Fruit fly (Drosophila melanogaster) whole organism, embryonic: ENCODE measurements around the gene CG4597.

ENCODE experiments used
- Atf3 ChIP-seq: fragments of 200-800 bp; sonication (Bioruptor generic); optimal IDR thresholded peaks from 3 replicates; lab custom pipeline; 2016; ENCODE audit warnings: missing biosample characterization, missing genetic modification characterization
- BEAF-32 ChIP-seq: fragments of 200-800 bp; sonication (Bioruptor generic); optimal IDR thresholded peaks from 3 replicates; lab custom pipeline; 2017; ENCODE audit warnings: missing biosample characterization, missing genetic modification characterization, mild to moderate bottlenecking, moderate library complexity, missing genetic modification reagents
- Bdp1 ChIP-seq: fragments of 200-800 bp; sonication (Bioruptor generic); optimal IDR thresholded peaks from 3 replicates; lab custom pipeline; 2016; ENCODE audit warnings: missing biosample characterization, missing genetic modification characterization
- CG11093 ChIP-seq: fragments of 200-800 bp; sonication (Bioruptor generic); IDR thresholded peaks from 3 replicates; pipeline ENCODE4 v1.3.6; 2022; ENCODE audit warnings: missing biosample characterization, missing genetic modification characterization
- CG1233 ChIP-seq: fragments of 200-800 bp; sonication (Bioruptor generic); optimal IDR thresholded peaks from 4 replicates; lab custom pipeline; 2018; ENCODE audit warnings: missing biosample characterization, mild to moderate bottlenecking, missing genetic modification characterization
- CG12942 ChIP-seq: fragments of 200-800 bp; sonication (Bioruptor generic); optimal IDR thresholded peaks from 3 replicates; lab custom pipeline; 2016; ENCODE audit warnings: missing biosample characterization, missing genetic modification characterization
- CG14441 ChIP-seq: fragments of 200-800 bp; sonication (Bioruptor generic); IDR thresholded peaks from 2 replicates; pipeline ENCODE4 v1.3.6; 2022; ENCODE audit warnings: missing biosample characterization, missing genetic modification characterization
- CG15696 ChIP-seq: fragments of 200-800 bp; sonication (Bioruptor generic); optimal IDR thresholded peaks from 2 replicates; lab custom pipeline; 2019; ENCODE audit warnings: missing biosample characterization, mild to moderate bottlenecking, missing genetic modification characterization, moderate library complexity
- CG1647 ChIP-seq: fragments of 200-800 bp; sonication (Bioruptor generic); optimal IDR thresholded peaks from 3 replicates; lab custom pipeline; 2016; ENCODE audit warnings: missing biosample characterization, missing genetic modification characterization
- CG17612 ChIP-seq: fragments of 200-800 bp; sonication (Bioruptor generic); IDR thresholded peaks from 2 replicates; pipeline ENCODE4 v1.3.6; 2022; ENCODE audit warnings: missing biosample characterization, missing genetic modification characterization
- CG18619 ChIP-seq: fragments of 200-800 bp; sonication (Bioruptor generic); optimal IDR thresholded peaks from 3 replicates; lab custom pipeline; 2017; ENCODE audit warnings: missing biosample characterization, mild to moderate bottlenecking, missing genetic modification characterization
- CG2120 ChIP-seq: fragments of 200-800 bp; sonication (Bioruptor generic); optimal IDR thresholded peaks from 3 replicates; lab custom pipeline; 2016; ENCODE audit warnings: missing biosample characterization, missing genetic modification characterization
- CG3281 ChIP-seq: fragments of 200-800 bp; sonication (Bioruptor generic); optimal IDR thresholded peaks from 3 replicates; lab custom pipeline; 2017; ENCODE audit warnings: missing biosample characterization, mild to moderate bottlenecking, missing genetic modification characterization
- CG6254 ChIP-seq: fragments of 200-800 bp; sonication (Bioruptor generic); optimal IDR thresholded peaks from 3 replicates; lab custom pipeline; 2017; ENCODE audit warnings: mild to moderate bottlenecking, missing biosample characterization, missing genetic modification reagents, missing genetic modification characterization
- CG6689 ChIP-seq: fragments of 200-800 bp; sonication (Bioruptor generic); IDR thresholded peaks from 2 replicates; pipeline ENCODE4 v1.3.6; 2022; ENCODE audit warnings: missing biosample characterization, missing genetic modification characterization
- CG6854 ChIP-seq: fragments of 200-800 bp; sonication (Bioruptor generic); optimal IDR thresholded peaks from 3 replicates; lab custom pipeline; 2017; ENCODE audit warnings: missing biosample characterization, mild to moderate bottlenecking, missing genetic modification characterization
- CG8924 ChIP-seq: fragments of 200-800 bp; optimal IDR thresholded peaks from 3 replicates; lab custom pipeline; 2019; ENCODE audit warnings: missing biosample characterization, mild to moderate bottlenecking, missing genetic modification characterization, moderate library complexity
- CG8944 ChIP-seq: fragments of 200-800 bp; sonication (Bioruptor generic); optimal IDR thresholded peaks from 3 replicates; lab custom pipeline; 2016; ENCODE audit warnings: missing biosample characterization, missing genetic modification characterization
- CG9727 ChIP-seq: fragments of 200-800 bp; sonication (Bioruptor generic); optimal IDR thresholded peaks from 3 replicates; lab custom pipeline; 2017; ENCODE audit warnings: missing biosample characterization, mild to moderate bottlenecking, missing genetic modification characterization
- Camta ChIP-seq: fragments of 200-800 bp; sonication (Bioruptor generic); optimal IDR thresholded peaks from 2 replicates; lab custom pipeline; 2016; ENCODE audit warnings: missing biosample characterization, missing genetic modification characterization
- Dbx ChIP-seq: fragments of 200-800 bp; sonication (Bioruptor generic); IDR thresholded peaks from 3 replicates; pipeline ENCODE4 v1.3.6; 2022; ENCODE audit warnings: missing biosample characterization, missing genetic modification characterization
- Doc3 ChIP-seq: fragments of 200-800 bp; sonication (Bioruptor generic); IDR thresholded peaks from 3 replicates; pipeline ENCODE4 v1.3.6; 2022; ENCODE audit warnings: missing biosample characterization, missing genetic modification characterization; ENCODE audit not compliant: partially characterized antibody
- Gug ChIP-seq: fragments of 200-800 bp; sonication (Bioruptor generic); IDR thresholded peaks from 4 replicates; pipeline ENCODE4 v1.3.6; 2022; ENCODE audit warnings: missing biosample characterization, missing genetic modification characterization
- HmgZ ChIP-seq: fragments of 200-800 bp; sonication (Bioruptor generic); optimal IDR thresholded peaks from 2 replicates; lab custom pipeline; 2018; ENCODE audit warnings: missing biosample characterization, mild to moderate bottlenecking, missing genetic modification characterization
- Hr39 ChIP-seq: fragments of >200 bp; optimal IDR thresholded peaks from 2 replicates; lab custom pipeline; 2017
- PHDP ChIP-seq: fragments of 200-800 bp; sonication (Bioruptor generic); optimal IDR thresholded peaks from 3 replicates; lab custom pipeline; 2018; ENCODE audit warnings: missing biosample characterization, mild to moderate bottlenecking, missing genetic modification characterization, moderate library complexity
- Rfx ChIP-seq: fragments of 200-800 bp; sonication (Bioruptor generic); IDR thresholded peaks from 2 replicates; pipeline ENCODE4 v1.3.6; 2022; ENCODE audit warnings: missing biosample characterization, missing genetic modification characterization
- Tbp ChIP-seq: fragments of >200 bp; optimal IDR thresholded peaks from 2 replicates; lab custom pipeline; 2018; ENCODE audit warnings: missing biosample characterization, missing genetic modification characterization
- Usf ChIP-seq: fragments of 200-800 bp; sonication (Bioruptor generic); optimal IDR thresholded peaks from 2 replicates; lab custom pipeline; 2017; ENCODE audit warnings: missing genotype, missing biosample characterization, missing genetic modification characterization
- ase ChIP-seq: fragments of 200-800 bp; sonication (Bioruptor generic); IDR thresholded peaks from 3 replicates; pipeline ENCODE4 v1.3.6; 2022; ENCODE audit warnings: missing biosample characterization, missing genetic modification characterization
- bsh ChIP-seq, 2 experiments: fragments of 200-800 bp; sonication (Bioruptor generic); optimal IDR thresholded peaks; 2 replicates each; lab custom pipeline; 2017 to 2018; ENCODE audit warnings: mild to moderate bottlenecking in 2 of 2, missing biosample characterization in 2 of 2, missing genetic modification characterization in 2 of 2, moderate library complexity in 1 of 2
- chn ChIP-seq: fragments of 200-800 bp; sonication (Bioruptor generic); optimal IDR thresholded peaks from 2 replicates; lab custom pipeline; 2016; ENCODE audit warnings: missing biosample characterization, missing genetic modification characterization
- crc ChIP-seq: fragments of 200-800 bp; sonication (Bioruptor generic); optimal IDR thresholded peaks from 2 replicates; lab custom pipeline; 2016; ENCODE audit warnings: missing biosample characterization, missing genetic modification characterization
- croc ChIP-seq: fragments of 200-800 bp; sonication (Bioruptor generic); conservative IDR thresholded peaks from 3 replicates; pipeline ENCODE4 v1.3.6; 2022; ENCODE audit warnings: missing biosample characterization, missing genetic modification characterization
- gsb ChIP-seq: fragments of 200-800 bp; sonication (Bioruptor generic); IDR thresholded peaks from 2 replicates; pipeline ENCODE4 v1.3.6; 2022; ENCODE audit warnings: missing biosample characterization, missing genetic modification characterization
- hbn ChIP-seq: fragments of 200-800 bp; sonication (Bioruptor generic); IDR thresholded peaks from 2 replicates; pipeline ENCODE4 v1.3.6; 2022; ENCODE audit warnings: missing biosample characterization, missing genetic modification characterization; ENCODE audit not compliant: partially characterized antibody
- hth ChIP-seq: fragments of >200 bp; optimal IDR thresholded peaks from 2 replicates; lab custom pipeline; 2017; ENCODE audit warnings: inconsistent platforms
- insv ChIP-seq, 2 experiments: fragments of 200-800 bp; sonication (Bioruptor generic); optimal IDR thresholded peaks; 3 replicates each; lab custom pipeline; 2016 to 2018; ENCODE audit warnings: missing biosample characterization in 2 of 2, missing genetic modification characterization in 2 of 2
- jumu ChIP-seq: fragments of 200-800 bp; sonication (Bioruptor generic); optimal IDR thresholded peaks from 3 replicates; lab custom pipeline; 2016; ENCODE audit warnings: missing biosample characterization, missing genetic modification characterization
- p53 ChIP-seq: fragments of 200-800 bp; sonication (Bioruptor generic); optimal IDR thresholded peaks from 2 replicates; lab custom pipeline; 2016; ENCODE audit warnings: missing biosample characterization, missing genetic modification characterization
- psq ChIP-seq: fragments of 200-800 bp; sonication (Bioruptor generic); optimal IDR thresholded peaks from 2 replicates; lab custom pipeline; 2017; ENCODE audit warnings: missing biosample characterization, missing genetic modification characterization
- ro ChIP-seq: fragments of 200-800 bp; sonication (Bioruptor generic); IDR thresholded peaks from 2 replicates; pipeline ENCODE4 v1.3.6; 2022; ENCODE audit warnings: missing biosample characterization, missing genetic modification characterization
- sd ChIP-seq: fragments of 200-800 bp; sonication (Bioruptor generic); optimal IDR thresholded peaks from 3 replicates; lab custom pipeline; 2018; ENCODE audit warnings: missing biosample characterization, mild to moderate bottlenecking, missing genetic modification characterization, moderate library complexity
- sim ChIP-seq: fragments of 200-800 bp; sonication (Bioruptor generic); IDR thresholded peaks from 2 replicates; pipeline ENCODE4 v1.3.6; 2022; ENCODE audit warnings: missing biosample characterization, missing genetic modification characterization
- so ChIP-seq: fragments of 200-800 bp; sonication (Bioruptor generic); IDR thresholded peaks from 3 replicates; pipeline ENCODE4 v1.3.6; 2022; ENCODE audit warnings: missing biosample characterization, missing genetic modification characterization
- sqz ChIP-seq: fragments of 200-800 bp; sonication (Bioruptor generic); optimal IDR thresholded peaks from 3 replicates; lab custom pipeline; 2018; ENCODE audit warnings: missing biosample characterization, mild to moderate bottlenecking, missing genetic modification characterization
- twi ChIP-seq: fragments of 200-800 bp; optimal IDR thresholded peaks from 2 replicates; lab custom pipeline; 2019; ENCODE audit warnings: missing biosample characterization, mild to moderate bottlenecking, missing genetic modification characterization, moderate library complexity
- unc-4 ChIP-seq: fragments of 200-800 bp; sonication (Bioruptor generic); IDR thresholded peaks from 2 replicates; pipeline ENCODE4 v1.3.6; 2022; ENCODE audit warnings: missing biosample characterization, missing genetic modification characterization; ENCODE audit not compliant: partially characterized antibody
- unpg ChIP-seq: fragments of 200-800 bp; sonication (Bioruptor generic); optimal IDR thresholded peaks from 3 replicates; lab custom pipeline; 2018; ENCODE audit warnings: missing biosample characterization, mild to moderate bottlenecking, missing genetic modification characterization, moderate library complexity
- vfl ChIP-seq: fragments of 200-800 bp; sonication (Bioruptor generic); optimal IDR thresholded peaks from 2 replicates; lab custom pipeline; 2016; ENCODE audit warnings: missing biosample characterization, missing genetic modification characterization
- wek ChIP-seq: fragments of 200-800 bp; sonication (Bioruptor generic); optimal IDR thresholded peaks from 3 replicates; lab custom pipeline; 2018; ENCODE audit warnings: missing biosample characterization, mild to moderate bottlenecking, missing genetic modification characterization, moderate library complexity
- yki ChIP-seq: fragments of >200 bp; optimal IDR thresholded peaks from 3 replicates; lab custom pipeline; 2018

CG4597 gene

DNA sequence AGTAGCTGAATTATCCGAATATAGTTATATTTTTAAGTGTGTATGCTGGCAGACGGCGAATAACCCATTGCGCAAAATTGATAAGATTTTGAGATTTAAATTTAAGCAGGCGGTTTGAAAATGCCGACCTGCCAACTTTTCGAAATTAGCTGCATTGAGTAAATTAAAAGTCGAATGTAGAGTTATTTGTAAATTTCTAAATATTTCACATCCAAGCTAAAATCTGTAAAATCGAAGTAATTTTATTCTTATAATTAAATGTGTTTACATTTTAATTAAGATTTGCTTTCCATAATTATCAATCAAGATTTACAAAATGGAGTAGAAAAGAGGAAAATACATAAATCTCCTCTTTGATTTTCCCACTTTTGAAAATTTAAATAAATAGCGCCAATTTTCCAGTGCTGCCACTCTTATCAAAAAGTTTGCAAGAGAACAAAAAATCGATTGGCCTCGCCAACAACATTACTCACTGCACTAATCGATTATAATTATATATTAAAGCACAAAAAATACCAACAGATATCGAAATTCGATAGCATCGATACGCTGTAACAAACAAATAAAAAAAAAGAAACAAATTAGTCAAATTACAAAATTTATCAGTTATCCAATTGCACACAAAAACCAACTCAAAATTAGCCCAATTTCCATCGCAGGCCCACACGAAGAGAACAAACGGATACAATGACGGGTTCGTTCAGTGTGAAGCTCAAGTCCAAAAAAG, 4.6 kb downstream of the CG4597 start, which contains the start of gene Yod1 (continued):
- TF ChIP-seq ro (GFP tag; lab: Robert Waterston, UW) (no peak), ase (GFP tag; lab: Robert Waterston, UW) (no peak), CG1647 (GFP tag; lab: Kevin White, UChicago) (no peak), Bdp1 (GFP tag; lab: Kevin White, UChicago) (no peak), bsh (GFP tag; optimal IDR thresholded peaks at IDR 0.05; lab: Kevin White, UChicago) (no peak), HmgZ (peak; percentile 25), insv (GFP tag; optimal IDR thresholded peaks at IDR 0.05; lab: Kevin White, UChicago) (no peak), CG6254 (GFP tag; lab: Kevin White, UChicago) (no peak), CG17612 (GFP tag; lab: Robert Waterston, UW) (no peak), Camta (GFP tag; lab: Kevin White, UChicago) (no peak), CG8944 (GFP tag; lab: Kevin White, UChicago) (no peak), Atf3 (GFP tag; lab: Kevin White, UChicago) (no peak), Dbx (GFP tag; lab: Robert Waterston, UW) (no peak), p53 (GFP tag; lab: Kevin White, UChicago) (no peak), CG3281 (GFP tag; lab: Kevin White, UChicago) (no peak), Doc3 (GFP tag; lab: Robert Waterston, UW) (peak; percentile 56; the same call in 2 of the 3 replicates), CG15696 (tag; lab: Kevin White, UChicago) (no peak), Usf (GFP tag; lab: Kevin White, UChicago) (no peak), BEAF-32 (GFP tag; lab: Kevin White, UChicago) (peak; percentile 68), Hr39 (no peak), Gug (GFP tag; lab: Robert Waterston, UW) (no peak), jumu (GFP tag; lab: Kevin White, UChicago) (no peak), twi (tag; lab: Kevin White, UChicago) (no peak), CG18619 (no peak), unpg (GFP tag; lab: Kevin White, UChicago) (no peak), sd (tag; lab: Kevin White, UChicago) (peak; percentile 47), unc-4 (GFP tag; lab: Robert Waterston, UW) (peak; percentile 76), Rfx (GFP tag; lab: Robert Waterston, UW) (no peak), hbn (GFP tag; lab: Robert Waterston, UW) (peak; percentile 68), CG6854 (GFP tag; lab: Kevin White, UChicago) (no peak), CG9727 (GFP tag; lab: Kevin White, UChicago) (no peak), PHDP (tag; lab: Kevin White, UChicago) (no peak), croc (GFP tag; lab: Robert Waterston, UW) (no peak), CG8924 (tag; lab: Kevin White, UChicago) (peak; percentile 40), CG6689 (GFP tag; lab: Robert Waterston, UW) (no peak), CG14441 (GFP tag; lab: Robert Waterston, UW) (no peak), sqz (GFP tag; lab: Kevin White, UChicago) (peak; percentile 69), crc (GFP tag; lab: Kevin White, UChicago) (no peak), CG1233 (GFP tag; lab: Kevin White, UChicago) (no peak), hth (lab: Kevin White, UChicago) (no peak), CG11093 (GFP tag; lab: Robert Waterston, UW) (no peak), psq (GFP tag; lab: Kevin White, UChicago) (no peak), vfl (GFP tag; lab: Kevin White, UChicago) (no peak), sim (GFP tag; lab: Robert Waterston, UW) (no peak), CG2120 (GFP tag; lab: Kevin White, UChicago) (no peak), Tbp (no peak), CG12942 (GFP tag; lab: Kevin White, UChicago) (no peak), so (GFP tag; lab: Robert Waterston, UW) (no peak), gsb (no peak), wek (GFP tag; lab: Kevin White, UChicago) (no peak), chn (GFP tag; lab: Kevin White, UChicago) (no peak), yki (lab: Kevin White, UChicago) (no peak)
